Worm (Caenorhabditis elegans): Measurements from ENCODE around the gene srh-46.

The srh-46 gene

DNA sequence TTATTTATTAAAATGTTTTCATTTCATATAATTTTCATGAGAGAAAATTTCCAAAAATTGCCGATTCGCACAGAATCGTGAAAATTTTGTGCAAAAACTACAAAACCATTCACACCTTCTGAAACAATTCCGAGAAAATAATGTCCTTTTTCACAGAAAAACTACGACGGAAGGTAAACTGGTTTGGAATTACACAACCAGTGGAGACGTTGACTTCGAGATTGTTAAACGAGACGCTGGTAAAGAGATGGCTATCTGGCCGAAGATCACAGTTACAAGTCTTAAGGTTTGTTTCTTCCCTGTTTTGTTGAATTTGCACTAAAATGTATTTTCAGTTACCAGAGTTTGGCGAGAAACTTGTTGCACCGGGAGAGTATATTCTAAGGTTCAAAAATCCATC, 10.2 kb upstream of the srh-46 start:
- TF ChIP-seq mdl-1 (tag; optimal IDR thresholded peaks at IDR 0.05) (no peak), nhr-25 (tag; optimal IDR thresholded peaks at IDR 0.05) (peak; percentile 9)

DNA sequence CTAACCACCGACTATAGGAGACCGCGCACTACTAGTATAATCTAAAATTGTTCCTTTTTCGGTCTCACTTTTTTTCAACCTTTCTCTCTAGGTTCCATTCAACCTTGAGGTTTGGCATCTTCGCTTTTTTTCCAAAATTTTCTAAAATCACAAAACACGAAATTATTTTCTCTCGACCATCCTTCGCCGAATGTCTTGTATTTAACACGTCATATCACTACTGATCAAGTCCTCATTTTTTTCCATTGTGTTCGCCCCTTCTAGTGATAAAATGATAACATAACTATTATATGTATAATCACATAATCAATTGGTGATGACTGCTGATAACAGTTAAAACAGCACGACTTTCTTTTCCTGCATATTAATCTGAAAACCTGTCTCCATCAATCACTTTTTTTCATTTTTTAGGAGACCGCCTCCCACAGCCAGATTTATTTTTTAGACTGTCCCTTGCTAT, 8.4 kb upstream of the srh-46 start, which contains the start of gene T03F7.7:
Gene T03F7.7, plus strand, starts transcription at position 410 of the 460 bp plus-strand sequence.
- TF ChIP-seq sma-9 (GFP tag; optimal IDR thresholded peaks at IDR 0.05) = peak; percentile 32
- TF ChIP-seq sma-9 (tag; optimal IDR thresholded peaks at IDR 0.05) = no peak
- no peak for TF ChIP-seq peb-1 (tag; optimal IDR thresholded peaks at IDR 0.05)
- TF ChIP-seq fos-1 (tag; optimal IDR thresholded peaks at IDR 0.05) = peak; percentile 97
- peak; percentile 61 for TF ChIP-seq sma-3 (GFP tag; optimal IDR thresholded peaks at IDR 0.05)
- TF ChIP-seq blmp-1 (tag; optimal IDR thresholded peaks at IDR 0.05; ENCODE audit: insufficient read depth) = peak; percentile 55
- peak; percentile 36 for TF ChIP-seq crh-2 (tag; optimal IDR thresholded peaks at IDR 0.05)
- peak; percentile 55 for TF ChIP-seq nhr-25 (tag; optimal IDR thresholded peaks at IDR 0.05)
- no peak for TF ChIP-seq unc-39 (tag; optimal IDR thresholded peaks at IDR 0.05)

DNA sequence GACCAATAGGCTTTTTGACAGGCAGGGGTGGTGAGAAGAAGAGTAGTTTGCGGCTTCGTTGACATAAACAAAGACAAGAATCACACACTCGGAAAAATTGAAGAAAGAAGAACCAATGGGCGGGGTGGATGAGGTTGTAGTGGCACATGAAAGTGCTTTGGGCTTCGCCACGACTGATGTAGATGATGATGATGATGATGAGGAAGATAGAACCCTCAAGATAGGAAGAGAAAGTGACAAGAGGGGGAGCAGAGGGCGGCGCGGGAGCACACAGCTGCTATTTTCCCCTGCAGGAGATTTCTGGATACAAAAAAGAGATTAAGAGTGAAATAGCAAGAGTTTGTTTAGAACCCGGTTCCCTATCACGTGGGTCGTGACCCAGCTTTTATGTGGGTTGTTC, 6.2 kb upstream of the srh-46 start:
- TF ChIP-seq zag-1 (tag; optimal IDR thresholded peaks at IDR 0.05) (peak; percentile 12), C34F6.9 (tag; optimal IDR thresholded peaks at IDR 0.05) (peak; percentile 18), F13H6.1 (tag; optimal IDR thresholded peaks at IDR 0.05) (peak; percentile 80), nhr-129 (tag; optimal IDR thresholded peaks at IDR 0.05) (peak; percentile 56), sma-9 (GFP tag; optimal IDR thresholded peaks at IDR 0.05) (peak; percentile 76), sma-9 (tag; optimal IDR thresholded peaks at IDR 0.05) (no peak), lin-11 (tag; optimal IDR thresholded peaks at IDR 0.05) (no peak), skn-1 (tag; optimal IDR thresholded peaks at IDR 0.05) (no peak), lsy-2 (tag; optimal IDR thresholded peaks at IDR 0.05) (peak in 1 of 2 experiments; percentile 22)

DNA sequence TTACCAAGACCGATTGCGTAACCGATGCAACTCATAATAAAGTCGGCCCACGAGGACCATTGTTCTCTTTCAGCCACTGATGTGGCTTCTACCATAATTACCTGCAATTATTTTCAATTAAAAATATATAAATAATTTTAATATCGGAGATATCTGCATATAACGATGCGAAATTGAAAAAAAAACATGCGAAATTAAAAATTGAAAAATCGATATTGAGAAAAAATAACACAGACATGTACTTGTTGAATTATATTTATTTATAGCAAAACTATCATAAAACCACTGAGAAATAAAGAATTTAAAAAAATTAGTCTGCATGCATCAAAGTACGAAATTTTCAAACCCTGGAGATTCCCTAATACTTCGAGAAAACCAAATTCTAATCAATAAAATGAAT, 5.7 kb upstream of the srh-46 start, which contains the start of gene snf-11:
Gene snf-11, minus strand, starts transcription at position 101 of the 400 bp plus-strand sequence.
- TF ChIP-seq elt-3 (tag; optimal IDR thresholded peaks at IDR 0.05) = no peak
- TF ChIP-seq peb-1 (tag; optimal IDR thresholded peaks at IDR 0.05) = no peak
- no peak for TF ChIP-seq R02D3.7 (tag; optimal IDR thresholded peaks at IDR 0.05)
- TF ChIP-seq zag-1 (tag; optimal IDR thresholded peaks at IDR 0.05) = no peak
- no peak for TF ChIP-seq mbf-1 (tag; optimal IDR thresholded peaks at IDR 0.05)

DNA sequence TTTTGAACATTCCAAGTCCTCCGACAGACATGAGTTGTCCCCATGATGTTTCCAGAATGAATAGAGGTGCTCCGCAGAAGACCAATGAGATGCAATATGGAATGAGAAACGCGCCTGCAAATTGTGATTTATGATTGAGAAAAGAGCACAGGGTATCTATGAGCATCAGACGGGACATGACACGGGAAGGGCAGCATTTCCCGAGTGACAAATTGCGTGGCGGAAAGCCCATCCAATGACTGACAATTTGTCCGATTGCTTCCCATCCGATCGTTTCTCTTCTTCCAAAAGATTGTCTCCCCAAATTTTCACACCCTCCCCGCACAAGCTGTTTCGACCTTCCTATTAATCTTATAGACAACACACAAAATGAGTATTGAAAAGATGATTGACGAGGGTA, 5.1 kb upstream of the srh-46 start:
- no peak for TF ChIP-seq egl-27 (tag; optimal IDR thresholded peaks at IDR 0.05)
- no peak for TF ChIP-seq dmd-4 (tag; optimal IDR thresholded peaks at IDR 0.05)
- peak; percentile 65 for TF ChIP-seq mab-5 (tag; optimal IDR thresholded peaks at IDR 0.05)
- no peak for TF ChIP-seq fos-1 (tag; optimal IDR thresholded peaks at IDR 0.05)
- peak; percentile 48 for TF ChIP-seq sma-9 (GFP tag; optimal IDR thresholded peaks at IDR 0.05)
- no peak for TF ChIP-seq sma-9 (tag; optimal IDR thresholded peaks at IDR 0.05)
- no peak for TF ChIP-seq crh-2 (tag; optimal IDR thresholded peaks at IDR 0.05)
- TF ChIP-seq F13H6.1 (tag; optimal IDR thresholded peaks at IDR 0.05) = peak; percentile 55
- peak; percentile 1 for TF ChIP-seq C34F6.9 (tag; optimal IDR thresholded peaks at IDR 0.05)

DNA sequence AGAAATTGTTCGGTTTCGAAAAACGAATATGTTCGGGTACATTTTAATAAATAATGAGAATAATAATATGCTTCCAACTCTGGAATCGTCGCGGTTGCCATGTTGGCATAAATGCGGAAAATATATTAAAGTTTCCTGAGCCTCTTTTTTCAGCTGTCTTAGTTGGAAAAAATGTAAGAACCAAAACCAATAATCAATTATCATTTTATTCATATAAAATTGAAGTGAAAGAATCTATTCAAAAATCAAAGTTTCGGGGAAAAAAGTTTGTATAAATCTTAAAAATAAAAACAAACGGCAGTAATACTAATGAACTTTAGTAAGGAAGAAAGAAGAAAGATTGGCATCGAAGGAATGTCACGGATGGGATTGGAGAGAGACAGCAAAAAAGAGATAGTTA, 2.2 kb upstream of the srh-46 start, which contains the start of gene srh-45:
Gene srh-45, minus strand, starts transcription at position 101 of the 400 bp plus-strand sequence.
- TF ChIP-seq unc-55 (GFP tag; optimal IDR thresholded peaks at IDR 0.05) = no peak
- TF ChIP-seq crh-2 (tag; optimal IDR thresholded peaks at IDR 0.05) = no peak
- TF ChIP-seq skn-1 (tag; optimal IDR thresholded peaks at IDR 0.05) = no peak
- no peak for TF ChIP-seq elt-3 (tag; optimal IDR thresholded peaks at IDR 0.05)
- TF ChIP-seq unc-62 (GFP tag; optimal IDR thresholded peaks at IDR 0.05) = no peak
- no peak for TF ChIP-seq F13H6.1 (tag; optimal IDR thresholded peaks at IDR 0.05)
- no peak for TF ChIP-seq sem-4 (tag; optimal IDR thresholded peaks at IDR 0.05)

DNA sequence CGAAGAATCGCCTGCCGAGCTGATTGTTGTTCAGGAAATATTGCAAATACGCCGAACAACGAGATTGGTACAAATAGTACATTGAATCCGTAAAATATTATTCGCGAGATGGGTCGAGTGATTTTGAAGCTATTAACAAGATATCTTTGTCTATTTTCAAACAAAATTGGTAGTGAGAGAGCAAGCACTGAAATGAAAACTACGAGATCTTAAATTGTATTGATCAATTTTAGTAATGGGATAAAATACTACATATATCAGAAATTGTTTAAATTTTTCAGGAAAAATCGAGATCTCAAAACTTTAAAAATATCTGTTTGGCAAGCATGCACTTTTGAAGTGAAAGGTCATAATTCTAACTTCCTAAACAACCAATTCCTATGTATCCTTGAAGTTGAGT, 1.5 kb upstream of the srh-46 start:
- no peak for TF ChIP-seq ztf-11 (tag; optimal IDR thresholded peaks at IDR 0.05)
- TF ChIP-seq crh-2 (tag; optimal IDR thresholded peaks at IDR 0.05) = no peak
- no peak for TF ChIP-seq ztf-4 (tag; optimal IDR thresholded peaks at IDR 0.05)
- no peak for TF ChIP-seq dmd-4 (tag; optimal IDR thresholded peaks at IDR 0.05)
- no peak for TF ChIP-seq aly-2 (tag; optimal IDR thresholded peaks at IDR 0.05)
- TF ChIP-seq elt-3 (tag; optimal IDR thresholded peaks at IDR 0.05) = no peak
- no peak for TF ChIP-seq snpc-4 (tag; optimal IDR thresholded peaks at IDR 0.05)
- TF ChIP-seq lin-11 (tag; optimal IDR thresholded peaks at IDR 0.05) = no peak
- no peak for TF ChIP-seq nhr-11 (tag; optimal IDR thresholded peaks at IDR 0.05)
- no peak for TF ChIP-seq unc-55 (GFP tag; optimal IDR thresholded peaks at IDR 0.05)
- TF ChIP-seq R02D3.7 (tag; optimal IDR thresholded peaks at IDR 0.05) = no peak

Data from whole organism, L2 larva.